Worm (Caenorhabditis elegans): ENCODE results near the gene asps-1.

ce11 chrV:10292819-10293357 lies 24.3 kb downstream of the asps-1 start, which contains the start of gene col-149:
- TF ChIP-seq lin-13 (GFP tag; optimal IDR thresholded peaks at IDR 0.05): no peak
- TF ChIP-seq ama-1 (optimal IDR thresholded peaks at IDR 0.05): no peak
- no peak for TF ChIP-seq lin-39 (tag; optimal IDR thresholded peaks at IDR 0.05)
- TF ChIP-seq mep-1 (tag; optimal IDR thresholded peaks at IDR 0.05): no peak
- no peak for TF ChIP-seq unc-62 (GFP tag; optimal IDR thresholded peaks at IDR 0.05)
